Fruit fly (Drosophila melanogaster) S2 (cell line): ENCODE data around the gene RhoU.

ENCODE experiments used
- CG8478 ChIP-seq: fragments of >200 bp; optimal IDR thresholded peaks from 2 replicates; lab custom pipeline; 2018
- CTCF ChIP-seq, 2 experiments: fragments of >200 bp; optimal IDR thresholded peaks; 2 replicates each; lab custom pipeline; 2018

The RhoU gene

dm6 chrX:10086095-10086888 lies at the start of gene RhoU, which contains the start of gene Naxe:
TSS of gene RhoU (plus strand) at chrX:10086527.
TSS of gene Naxe (minus strand) at chrX:10086171.
- TF ChIP-seq CG8478 (no peak), CTCF (optimal IDR thresholded peaks at IDR 0.05; lab: Kevin White, UChicago) (peak; percentile 8 to 48)

dm6 chrX:10039528-10039927 lies 46.8 kb upstream of the RhoU start:
- TF ChIP-seq CG8478 = no peak
- TF ChIP-seq CTCF (optimal IDR thresholded peaks at IDR 0.05; lab: Kevin White, UChicago) = no peak

dm6 chrX:10043873-10044272 lies 42.5 kb upstream of the RhoU start:
- TF ChIP-seq CTCF (optimal IDR thresholded peaks at IDR 0.05; lab: Kevin White, UChicago) (no peak), CG8478 (no peak)

- TF ChIP-seq CTCF (optimal IDR thresholded peaks at IDR 0.05; lab: Kevin White, UChicago) (no peak), CG8478 (no peak)
Observed at dm6 chrX:10045763-10046162, 40.6 kb upstream of the RhoU start.

- TF ChIP-seq CTCF (optimal IDR thresholded peaks at IDR 0.05; lab: Kevin White, UChicago) = no peak
- no peak for TF ChIP-seq CG8478
Observed at dm6 chrX:10046760-10047159, 39.6 kb upstream of the RhoU start.

dm6 chrX:10047961-10048360 lies 38.4 kb upstream of the RhoU start:
- TF ChIP-seq CTCF (optimal IDR thresholded peaks at IDR 0.05; lab: Kevin White, UChicago) = no peak
- no peak for TF ChIP-seq CG8478

- TF ChIP-seq CTCF (optimal IDR thresholded peaks at IDR 0.05; lab: Kevin White, UChicago) = no peak
- TF ChIP-seq CG8478 = no peak
Observed at dm6 chrX:10052549-10052948, 33.8 kb upstream of the RhoU start, which contains the start of gene Yp2. TSS of gene Yp2 (minus strand) at chrX:10052636.

dm6 chrX:10053547-10053946 lies 32.8 kb upstream of the RhoU start, which contains the start of gene Yp1:
TSS of gene Yp1 (plus strand) at chrX:10053811.
- TF ChIP-seq CG8478 (no peak), CTCF (optimal IDR thresholded peaks at IDR 0.05; lab: Kevin White, UChicago) (no peak)

- TF ChIP-seq CG8478 (no peak), CTCF (optimal IDR thresholded peaks at IDR 0.05; lab: Kevin White, UChicago) (no peak)
Observed at dm6 chrX:10057964-10058363, 28.4 kb upstream of the RhoU start.

dm6 chrX:10061327-10061726 lies 25.0 kb upstream of the RhoU start, which contains the start of gene Gr9a:
TSS of gene Gr9a (plus strand) at chrX:10061627.
- TF ChIP-seq CG8478 = no peak
- TF ChIP-seq CTCF (optimal IDR thresholded peaks at IDR 0.05; lab: Kevin White, UChicago) = no peak

- no peak for TF ChIP-seq CG8478
- TF ChIP-seq CTCF (optimal IDR thresholded peaks at IDR 0.05; lab: Kevin White, UChicago) = no peak
Observed at dm6 chrX:10067528-10067927, 18.8 kb upstream of the RhoU start.

dm6 chrX:10070325-10070931 lies 15.9 kb upstream of the RhoU start, which contains the start of gene CG15312:
TSS of gene CG15312 (minus strand) at chrX:10070868.
- no peak for TF ChIP-seq CTCF (optimal IDR thresholded peaks at IDR 0.05; lab: Kevin White, UChicago)
- no peak for TF ChIP-seq CG8478

- TF ChIP-seq CTCF (optimal IDR thresholded peaks at IDR 0.05; lab: Kevin White, UChicago) (no peak), CG8478 (no peak)
Observed at dm6 chrX:10071516-10071915, 14.8 kb upstream of the RhoU start.

- TF ChIP-seq CG8478 = no peak
- no peak for TF ChIP-seq CTCF (optimal IDR thresholded peaks at IDR 0.05; lab: Kevin White, UChicago)
Observed at dm6 chrX:10082185-10082949, 4.0 kb upstream of the RhoU start, which contains the start of gene ZAP3. TSS of gene ZAP3 (minus strand) at chrX:10082492.

dm6 chrX:10082950-10083253 lies 3.4 kb upstream of the RhoU start, which contains the start of gene CG2972:
TSS of gene CG2972 (plus strand) at chrX:10083154.
- TF ChIP-seq CG8478 (no peak), CTCF (optimal IDR thresholded peaks at IDR 0.05; lab: Kevin White, UChicago) (no peak)
